Fruit fly (Drosophila melanogaster) whole organism, prepupa: ENCODE results near the gene Mnn1.

ENCODE experiments used
- Blimp-1 ChIP-seq: fragments of 200-800 bp; sonication (Bioruptor generic); optimal IDR thresholded peaks from 3 replicates; lab custom pipeline; 2017; ENCODE audit warnings: missing biosample characterization, missing genetic modification characterization, mild to moderate bottlenecking, moderate library complexity, missing genetic modification reagents
- CG11762 ChIP-seq: fragments of 200-800 bp; sonication (Bioruptor generic); optimal IDR thresholded peaks from 3 replicates; lab custom pipeline; 2016; ENCODE audit warnings: missing biosample characterization, missing genetic modification characterization; ENCODE audit not compliant: insufficient read depth
- CG11902 ChIP-seq: fragments of 200-800 bp; sonication (Bioruptor generic); optimal IDR thresholded peaks from 3 replicates; lab custom pipeline; 2016; ENCODE audit warnings: missing biosample characterization, missing genetic modification characterization
- CG15336 ChIP-seq: fragments of 200-800 bp; sonication (Bioruptor generic); IDR thresholded peaks from 2 replicates; pipeline ENCODE4 v1.3.6; 2022; ENCODE audit warnings: missing biosample characterization, missing genetic modification characterization
- CG1621 ChIP-seq: fragments of 200-800 bp; sonication (Bioruptor generic); optimal IDR thresholded peaks from 3 replicates; lab custom pipeline; 2018; ENCODE audit warnings: missing biosample characterization, mild to moderate bottlenecking, missing genetic modification characterization
- CG31627 ChIP-seq: fragments of 200-800 bp; sonication (Bioruptor generic); optimal IDR thresholded peaks from 3 replicates; lab custom pipeline; 2016; ENCODE audit warnings: missing biosample characterization, missing genetic modification characterization
- CG32006 ChIP-seq: fragments of 200-800 bp; sonication (Bioruptor generic); optimal IDR thresholded peaks from 3 replicates; lab custom pipeline; 2017; ENCODE audit warnings: missing biosample characterization, mild to moderate bottlenecking, missing genetic modification characterization
- CG6163 ChIP-seq: fragments of 200-800 bp; sonication (Bioruptor generic); IDR thresholded peaks from 3 replicates; pipeline ENCODE4 v1.3.6; 2022; ENCODE audit warnings: missing biosample characterization, missing genetic modification characterization
- CG6276 ChIP-seq: fragments of 200-800 bp; sonication (Bioruptor generic); optimal IDR thresholded peaks from 2 replicates; lab custom pipeline; 2017; ENCODE audit warnings: missing biosample characterization, mild to moderate bottlenecking, missing genetic modification characterization
- CG6792 ChIP-seq: fragments of 200-800 bp; sonication (Bioruptor generic); optimal IDR thresholded peaks from 3 replicates; lab custom pipeline; 2016; ENCODE audit warnings: missing biosample characterization, missing genetic modification characterization
- CG6854 ChIP-seq: fragments of 200-800 bp; sonication (Bioruptor generic); optimal IDR thresholded peaks from 2 replicates; lab custom pipeline; 2017; ENCODE audit warnings: missing biosample characterization, mild to moderate bottlenecking, missing genetic modification characterization
- CG7368 ChIP-seq: fragments of 200-800 bp; sonication (Bioruptor generic); optimal IDR thresholded peaks from 3 replicates; lab custom pipeline; 2016; ENCODE audit warnings: missing biosample characterization, missing genetic modification characterization
- CG8119 ChIP-seq: fragments of 200-800 bp; sonication (Bioruptor generic); IDR thresholded peaks from 3 replicates; pipeline ENCODE4 v1.3.6; 2022; ENCODE audit warnings: missing biosample characterization, missing genetic modification characterization
- CG9139 ChIP-seq: fragments of 200-800 bp; sonication (Bioruptor generic); optimal IDR thresholded peaks from 3 replicates; lab custom pipeline; 2017; ENCODE audit warnings: missing biosample characterization, mild to moderate bottlenecking, missing genetic modification characterization
- Eip78C ChIP-seq: fragments of 200-800 bp; sonication (Bioruptor generic); peaks from one replicate; lab custom pipeline; 2016; ENCODE audit warnings: missing biosample characterization, missing genetic modification characterization
- Eip93F ChIP-seq: fragments of 200-800 bp; sonication (Bioruptor generic); optimal IDR thresholded peaks from 2 replicates; lab custom pipeline; 2016; ENCODE audit warnings: missing biosample characterization, mild to moderate bottlenecking, missing genetic modification characterization
- Ets96B ChIP-seq: fragments of 200-800 bp; optimal IDR thresholded peaks from 2 replicates; lab custom pipeline; 2019; ENCODE audit warnings: missing biosample characterization, mild to moderate bottlenecking, missing genetic modification characterization, moderate library complexity
- Hr38 ChIP-seq: sonication (Bioruptor generic); optimal IDR thresholded peaks from 2 replicates; lab custom pipeline; 2016; ENCODE audit warnings: missing biosample characterization, missing genetic modification characterization
- Hr4 ChIP-seq: fragments of 200-800 bp; sonication (Bioruptor generic); optimal IDR thresholded peaks from 3 replicates; lab custom pipeline; 2016; ENCODE audit warnings: missing biosample characterization, missing genetic modification characterization
- Sox14 ChIP-seq: fragments of 200-800 bp; sonication (Bioruptor generic); optimal IDR thresholded peaks from 3 replicates; lab custom pipeline; 2016; ENCODE audit warnings: missing biosample characterization, missing genetic modification characterization
- Sox15 ChIP-seq: fragments of 200-800 bp; sonication (Bioruptor generic); optimal IDR thresholded peaks from 3 replicates; lab custom pipeline; 2016; ENCODE audit warnings: missing biosample characterization, missing genetic modification characterization
- achi ChIP-seq: fragments of 200-800 bp; sonication (Bioruptor generic); optimal IDR thresholded peaks from 3 replicates; lab custom pipeline; 2016; ENCODE audit warnings: missing biosample characterization, missing genetic modification characterization
- acj6 ChIP-seq: fragments of 200-800 bp; sonication (Bioruptor generic); optimal IDR thresholded peaks from 3 replicates; lab custom pipeline; 2016; ENCODE audit warnings: missing biosample characterization, missing genetic modification characterization
- cyc ChIP-seq: fragments of 200-800 bp; sonication (Bioruptor generic); optimal IDR thresholded peaks from 3 replicates; lab custom pipeline; 2016; ENCODE audit warnings: missing biosample characterization, missing genetic modification characterization
- dsx ChIP-seq: fragments of 200-800 bp; optimal IDR thresholded peaks from 3 replicates; lab custom pipeline; 2019; ENCODE audit warnings: missing biosample characterization, mild to moderate bottlenecking, missing genetic modification characterization, moderate library complexity; ENCODE audit not compliant: poor library complexity, severe bottlenecking
- esn ChIP-seq: fragments of 200-800 bp; sonication (Bioruptor generic); optimal IDR thresholded peaks from 2 replicates; lab custom pipeline; 2016; ENCODE audit warnings: missing biosample characterization, mild to moderate bottlenecking, missing genetic modification characterization, moderate library complexity
- fd85E ChIP-seq: fragments of 200-800 bp; sonication (Bioruptor generic); optimal IDR thresholded peaks from 3 replicates; lab custom pipeline; 2016; ENCODE audit warnings: missing biosample characterization, missing genetic modification characterization
- lz ChIP-seq: fragments of 200-800 bp; sonication (Bioruptor generic); optimal IDR thresholded peaks from 3 replicates; lab custom pipeline; 2016; ENCODE audit warnings: missing biosample characterization, missing genetic modification characterization
- net ChIP-seq: fragments of 200-800 bp; sonication (Bioruptor generic); optimal IDR thresholded peaks from 3 replicates; lab custom pipeline; 2016; ENCODE audit warnings: missing biosample characterization, missing genetic modification characterization
- salr ChIP-seq, 2 experiments: fragments of 200-800 bp; sonication (Bioruptor generic); optimal IDR thresholded peaks; 3 replicates each; lab custom pipeline; 2016 to 2018; ENCODE audit warnings: missing biosample characterization in 2 of 2, missing genetic modification characterization in 2 of 2, mild to moderate bottlenecking in 1 of 2
- spab ChIP-seq: fragments of 200-800 bp; sonication (Bioruptor generic); optimal IDR thresholded peaks from 2 replicates; lab custom pipeline; 2017; ENCODE audit warnings: missing biosample characterization, mild to moderate bottlenecking, missing genetic modification characterization, missing genetic modification reagents
- vri ChIP-seq: fragments of 200-800 bp; sonication (Bioruptor generic); optimal IDR thresholded peaks from 3 replicates; lab custom pipeline; 2016; ENCODE audit warnings: missing biosample characterization, mild to moderate bottlenecking, missing genetic modification characterization

Mnn1 gene

DNA sequence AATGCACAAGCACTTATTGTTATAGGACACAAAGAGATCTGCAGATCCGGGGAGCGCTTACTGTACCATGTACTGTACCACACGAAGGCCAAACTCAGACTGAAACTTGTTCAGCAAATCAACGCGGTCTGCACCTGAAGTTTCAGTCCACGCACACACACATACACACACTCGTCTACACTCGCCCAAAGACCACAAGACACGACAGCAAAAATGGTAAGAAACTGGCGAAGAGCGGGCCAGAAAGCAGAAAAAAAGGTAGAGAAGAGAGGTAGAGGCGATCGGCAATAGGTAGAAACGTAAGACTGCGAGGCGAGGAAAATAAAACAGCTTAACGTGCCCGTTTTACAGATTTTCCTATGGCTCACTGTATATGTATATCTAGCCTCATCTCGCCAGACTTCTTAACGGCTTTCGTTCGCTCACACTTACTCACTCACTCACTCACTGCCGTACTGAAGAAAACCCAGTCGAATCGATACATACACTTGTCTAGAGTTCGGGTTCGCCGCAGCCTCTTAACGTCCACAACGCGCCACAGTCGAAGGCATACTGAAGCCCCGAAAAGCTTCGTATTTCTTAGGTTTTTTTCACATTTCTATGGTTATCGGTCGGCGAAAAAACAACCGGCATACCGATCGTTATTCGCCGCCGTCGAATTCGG is 46.2 kb upstream of the Mnn1 start, which contains the start of gene uif (continued):
- TF ChIP-seq spab (GFP tag; lab: Kevin White, UChicago) = peak; percentile 1
- TF ChIP-seq dsx (GFP tag; lab: Kevin White, UChicago) = peak; percentile 46
- peak; percentile 61 for TF ChIP-seq Eip78C (GFP tag; lab: Kevin White, UChicago)

DNA sequence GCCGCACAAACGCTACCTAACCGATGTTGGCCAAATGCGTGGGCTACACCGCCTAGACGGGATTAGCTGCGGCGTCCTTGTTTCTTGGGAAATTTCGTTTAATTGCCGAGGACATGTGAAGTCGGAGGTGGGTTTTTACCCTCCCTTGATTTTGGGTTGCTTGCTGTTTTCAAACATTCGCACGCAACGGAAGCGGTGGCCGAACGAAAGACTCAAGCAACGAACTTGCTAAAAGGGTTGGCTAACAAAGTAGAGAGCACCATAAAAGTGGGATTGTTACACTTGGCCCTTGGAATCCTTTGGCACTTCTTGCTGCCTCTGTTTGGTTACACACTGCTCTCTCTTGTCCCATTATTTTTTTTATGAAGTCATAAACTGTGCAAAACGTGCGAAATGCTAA is 45.6 kb upstream of the Mnn1 start:
- TF ChIP-seq esn (GFP tag; lab: Kevin White, UChicago) (no peak), CG8119 (0 out of 3 replicates have a peak, but pooled peaks have one; percentile 6)

DNA sequence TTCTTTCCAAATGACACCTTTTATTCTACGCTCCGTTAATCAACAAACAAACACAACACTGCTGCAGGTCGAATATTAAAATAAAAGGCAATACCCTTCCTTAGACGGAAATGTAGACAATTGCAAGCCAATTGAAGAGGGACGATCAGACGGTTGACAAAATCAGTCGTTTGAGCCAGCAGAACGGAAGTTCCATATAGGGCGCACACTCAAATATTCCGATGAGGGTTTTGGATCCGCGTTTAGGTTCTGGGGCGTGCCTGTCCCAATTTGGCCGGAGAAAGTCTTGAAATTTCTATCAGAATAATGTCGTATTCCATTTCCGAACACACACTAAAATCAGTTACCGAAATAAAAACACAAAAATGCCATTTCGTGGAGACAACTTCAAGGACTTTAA is 44.1 kb upstream of the Mnn1 start, which contains the start of gene CG43321:
Gene CG43321 (plus strand): TSS at position 301 of the 400 bp plus-strand sequence.
- TF ChIP-seq Eip93F = no peak
- no peak for TF ChIP-seq CG11762 (GFP tag; lab: Kevin White, UChicago)
- TF ChIP-seq CG31627 (GFP tag; lab: Kevin White, UChicago) = no peak
- TF ChIP-seq CG9139 (GFP tag; lab: Kevin White, UChicago) = no peak
- no peak for TF ChIP-seq Sox15
- no peak for TF ChIP-seq CG32006 (GFP tag; lab: Kevin White, UChicago)
- TF ChIP-seq achi (GFP tag; lab: Kevin White, UChicago) = no peak
- no peak for TF ChIP-seq CG15336 (GFP tag; lab: Robert Waterston, UW)
- no peak for TF ChIP-seq net (GFP tag; lab: Kevin White, UChicago)
- TF ChIP-seq Hr4 (GFP tag; lab: Kevin White, UChicago) = no peak
- TF ChIP-seq CG6854 = no peak
- no peak for TF ChIP-seq Hr38
- no peak for TF ChIP-seq fd85E (GFP tag; lab: Kevin White, UChicago)
- TF ChIP-seq CG6163 (GFP tag; lab: Robert Waterston, UW) = no peak
- no peak for TF ChIP-seq acj6 (GFP tag; lab: Kevin White, UChicago)
- TF ChIP-seq salr (GFP tag; optimal IDR thresholded peaks at IDR 0.05; lab: Kevin White, UChicago) = no peak
- no peak for TF ChIP-seq CG6792
- TF ChIP-seq, all 60 proteins: peak for 0

DNA sequence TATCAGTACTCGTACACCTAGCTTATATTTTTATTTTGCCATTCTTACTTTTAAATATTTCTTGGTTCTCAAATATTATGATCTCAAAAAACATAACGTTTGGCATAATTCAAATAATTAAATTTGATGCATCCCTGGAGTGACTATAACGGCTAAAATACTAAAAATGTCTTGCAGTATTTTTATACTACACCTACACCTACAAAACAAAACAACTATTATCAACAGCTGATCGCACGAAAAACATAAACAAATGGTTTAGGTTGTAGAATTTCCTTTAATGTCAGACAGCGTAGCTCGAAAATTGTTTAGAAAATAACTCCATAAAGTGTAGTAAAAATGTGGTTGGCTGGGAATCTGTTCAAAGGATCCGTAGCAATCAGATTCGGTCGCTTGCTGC is 42.9 kb upstream of the Mnn1 start, which contains the start of gene CG43322:
Gene CG43322 (plus strand): TSS at position 240 of the 400 bp plus-strand sequence.
- TF ChIP-seq cyc (GFP tag; lab: Kevin White, UChicago) = no peak
- no peak for TF ChIP-seq CG9139 (GFP tag; lab: Kevin White, UChicago)
- TF ChIP-seq net (GFP tag; lab: Kevin White, UChicago) = no peak
- no peak for TF ChIP-seq vri
- no peak for TF ChIP-seq CG11902 (GFP tag; lab: Kevin White, UChicago)

DNA sequence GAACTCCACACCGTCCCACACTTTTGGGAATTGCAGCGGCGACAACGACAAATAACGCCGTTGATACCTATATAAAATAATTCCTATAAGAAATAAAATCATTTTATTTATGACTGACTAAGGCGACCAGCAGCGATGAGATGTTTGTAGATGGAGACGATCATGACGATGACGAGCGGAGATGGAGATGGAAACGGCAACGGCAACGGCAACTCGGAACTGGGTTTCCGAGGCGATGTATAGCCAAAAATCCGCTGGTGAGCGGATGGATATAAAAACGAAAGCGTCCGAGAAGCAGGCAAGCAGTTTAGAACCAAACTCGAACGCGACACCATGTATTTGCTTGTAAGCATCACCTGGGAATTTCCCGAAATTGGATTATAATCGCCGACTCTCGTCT is 34.7 kb upstream of the Mnn1 start, which contains the start of gene Pcp:
Gene Pcp (plus strand): TSS at position 301 of the 400 bp plus-strand sequence.
- TF ChIP-seq CG1621 (no peak), spab (GFP tag; lab: Kevin White, UChicago) (no peak), Sox15 (no peak), lz (no peak), Blimp-1 (GFP tag; lab: Kevin White, UChicago) (no peak), CG6276 (GFP tag; lab: Kevin White, UChicago) (no peak), Sox14 (GFP tag; lab: Kevin White, UChicago) (no peak), CG8119 (no peak), vri (no peak), CG7368 (GFP tag; lab: Kevin White, UChicago) (no peak), Ets96B (tag; lab: Kevin White, UChicago) (no peak), CG31627 (GFP tag; lab: Kevin White, UChicago) (no peak), CG32006 (GFP tag; lab: Kevin White, UChicago) (no peak), cyc (GFP tag; lab: Kevin White, UChicago) (no peak)
- TF ChIP-seq, all 60 proteins: peak for 0
